Fruit fly (Drosophila melanogaster) whole organism, prepupa: Measurements from ENCODE around the gene Tsf2.

Experiments used
- Blimp-1 ChIP-seq: fragments of 200-800 bp; sonication (Bioruptor generic); optimal IDR thresholded peaks from 3 replicates; lab custom pipeline; 2017; ENCODE audit warnings: missing biosample characterization, missing genetic modification characterization, mild to moderate bottlenecking, moderate library complexity, missing genetic modification reagents
- CG10669 ChIP-seq: fragments of 200-800 bp; sonication (Bioruptor generic); optimal IDR thresholded peaks from 3 replicates; lab custom pipeline; 2018; ENCODE audit warnings: missing biosample characterization, mild to moderate bottlenecking, missing genetic modification characterization, moderate library complexity
- CG11294 ChIP-seq: fragments of 200-800 bp; sonication (Bioruptor generic); IDR thresholded peaks from 2 replicates; pipeline ENCODE4 v1.3.6; 2022; ENCODE audit warnings: missing biosample characterization, missing genetic modification characterization
- CG11762 ChIP-seq: fragments of 200-800 bp; sonication (Bioruptor generic); optimal IDR thresholded peaks from 3 replicates; lab custom pipeline; 2016; ENCODE audit warnings: missing biosample characterization, missing genetic modification characterization; ENCODE audit not compliant: insufficient read depth
- CG11902 ChIP-seq: fragments of 200-800 bp; sonication (Bioruptor generic); optimal IDR thresholded peaks from 3 replicates; lab custom pipeline; 2016; ENCODE audit warnings: missing biosample characterization, missing genetic modification characterization
- CG1621 ChIP-seq: fragments of 200-800 bp; sonication (Bioruptor generic); optimal IDR thresholded peaks from 3 replicates; lab custom pipeline; 2018; ENCODE audit warnings: missing biosample characterization, mild to moderate bottlenecking, missing genetic modification characterization
- CG3032 ChIP-seq: fragments of 200-800 bp; optimal IDR thresholded peaks from 2 replicates; lab custom pipeline; 2019; ENCODE audit warnings: missing biosample characterization, mild to moderate bottlenecking, missing genetic modification characterization, moderate library complexity
- CG31627 ChIP-seq: fragments of 200-800 bp; sonication (Bioruptor generic); optimal IDR thresholded peaks from 3 replicates; lab custom pipeline; 2016; ENCODE audit warnings: missing biosample characterization, missing genetic modification characterization
- CG32006 ChIP-seq: fragments of 200-800 bp; sonication (Bioruptor generic); optimal IDR thresholded peaks from 3 replicates; lab custom pipeline; 2017; ENCODE audit warnings: missing biosample characterization, mild to moderate bottlenecking, missing genetic modification characterization
- CG3919 ChIP-seq: fragments of 200-800 bp; sonication (Bioruptor generic); optimal IDR thresholded peaks from 3 replicates; lab custom pipeline; 2016; ENCODE audit warnings: missing biosample characterization, missing genetic modification characterization
- CG4318 ChIP-seq: fragments of 200-800 bp; sonication (Bioruptor generic); optimal IDR thresholded peaks from 3 replicates; lab custom pipeline; 2017; ENCODE audit warnings: missing biosample characterization, mild to moderate bottlenecking, missing genetic modification characterization
- CG6163 ChIP-seq: fragments of 200-800 bp; sonication (Bioruptor generic); IDR thresholded peaks from 3 replicates; pipeline ENCODE4 v1.3.6; 2022; ENCODE audit warnings: missing biosample characterization, missing genetic modification characterization
- CG6276 ChIP-seq: fragments of 200-800 bp; sonication (Bioruptor generic); optimal IDR thresholded peaks from 2 replicates; lab custom pipeline; 2017; ENCODE audit warnings: missing biosample characterization, mild to moderate bottlenecking, missing genetic modification characterization
- CG6792 ChIP-seq: fragments of 200-800 bp; sonication (Bioruptor generic); optimal IDR thresholded peaks from 3 replicates; lab custom pipeline; 2016; ENCODE audit warnings: missing biosample characterization, missing genetic modification characterization
- CG6854 ChIP-seq: fragments of 200-800 bp; sonication (Bioruptor generic); optimal IDR thresholded peaks from 2 replicates; lab custom pipeline; 2017; ENCODE audit warnings: missing biosample characterization, mild to moderate bottlenecking, missing genetic modification characterization
- CG7368 ChIP-seq: fragments of 200-800 bp; sonication (Bioruptor generic); optimal IDR thresholded peaks from 3 replicates; lab custom pipeline; 2016; ENCODE audit warnings: missing biosample characterization, missing genetic modification characterization
- CG8119 ChIP-seq: fragments of 200-800 bp; sonication (Bioruptor generic); IDR thresholded peaks from 3 replicates; pipeline ENCODE4 v1.3.6; 2022; ENCODE audit warnings: missing biosample characterization, missing genetic modification characterization
- CG8319 ChIP-seq: fragments of 200-800 bp; sonication (Bioruptor generic); optimal IDR thresholded peaks from 3 replicates; lab custom pipeline; 2016; ENCODE audit warnings: missing biosample characterization, missing genetic modification characterization
- CG8632 ChIP-seq: fragments of 200-800 bp; sonication (Bioruptor generic); optimal IDR thresholded peaks from 3 replicates; lab custom pipeline; 2016; ENCODE audit warnings: missing biosample characterization, missing genetic modification characterization
- CG9139 ChIP-seq: fragments of 200-800 bp; sonication (Bioruptor generic); optimal IDR thresholded peaks from 3 replicates; lab custom pipeline; 2017; ENCODE audit warnings: missing biosample characterization, mild to moderate bottlenecking, missing genetic modification characterization
- Eip75B ChIP-seq: fragments of 200-800 bp; sonication (Bioruptor generic); optimal IDR thresholded peaks from 3 replicates; lab custom pipeline; 2016; ENCODE audit warnings: missing biosample characterization, missing genetic modification characterization
- Eip78C ChIP-seq: fragments of 200-800 bp; sonication (Bioruptor generic); peaks from one replicate; lab custom pipeline; 2016; ENCODE audit warnings: missing biosample characterization, missing genetic modification characterization
- Eip93F ChIP-seq: fragments of 200-800 bp; sonication (Bioruptor generic); optimal IDR thresholded peaks from 2 replicates; lab custom pipeline; 2016; ENCODE audit warnings: missing biosample characterization, mild to moderate bottlenecking, missing genetic modification characterization
- Ets96B ChIP-seq: fragments of 200-800 bp; optimal IDR thresholded peaks from 2 replicates; lab custom pipeline; 2019; ENCODE audit warnings: missing biosample characterization, mild to moderate bottlenecking, missing genetic modification characterization, moderate library complexity
- Gug ChIP-seq: fragments of 200-800 bp; sonication (Bioruptor generic); IDR thresholded peaks from 2 replicates; pipeline ENCODE4 v1.3.6; 2022; ENCODE audit warnings: missing biosample characterization, missing genetic modification characterization
- Hr39 ChIP-seq: fragments of 200-800 bp; sonication (Bioruptor generic); optimal IDR thresholded peaks from 2 replicates; lab custom pipeline; 2016; ENCODE audit warnings: missing biosample characterization, missing genetic modification characterization
- Hr4 ChIP-seq: fragments of 200-800 bp; sonication (Bioruptor generic); optimal IDR thresholded peaks from 3 replicates; lab custom pipeline; 2016; ENCODE audit warnings: missing biosample characterization, missing genetic modification characterization
- Lpt ChIP-seq: fragments of 200-800 bp; sonication (Bioruptor generic); optimal IDR thresholded peaks from 3 replicates; lab custom pipeline; 2016; ENCODE audit warnings: missing biosample characterization, missing genetic modification characterization
- Met ChIP-seq: fragments of 200-800 bp; sonication (Bioruptor generic); optimal IDR thresholded peaks from 3 replicates; lab custom pipeline; 2016; ENCODE audit warnings: missing biosample characterization, missing genetic modification characterization
- Smox ChIP-seq: fragments of 200-800 bp; sonication (Bioruptor generic); optimal IDR thresholded peaks from 3 replicates; lab custom pipeline; 2016; ENCODE audit warnings: missing biosample characterization, missing genetic modification characterization
- Sox102F ChIP-seq: fragments of 200-800 bp; sonication (Bioruptor generic); optimal IDR thresholded peaks from 2 replicates; lab custom pipeline; 2016; ENCODE audit warnings: missing biosample characterization, mild to moderate bottlenecking, missing genetic modification characterization
- Sox14 ChIP-seq: fragments of 200-800 bp; sonication (Bioruptor generic); optimal IDR thresholded peaks from 3 replicates; lab custom pipeline; 2016; ENCODE audit warnings: missing biosample characterization, missing genetic modification characterization
- Sox15 ChIP-seq: fragments of 200-800 bp; sonication (Bioruptor generic); optimal IDR thresholded peaks from 3 replicates; lab custom pipeline; 2016; ENCODE audit warnings: missing biosample characterization, missing genetic modification characterization
- achi ChIP-seq: fragments of 200-800 bp; sonication (Bioruptor generic); optimal IDR thresholded peaks from 3 replicates; lab custom pipeline; 2016; ENCODE audit warnings: missing biosample characterization, missing genetic modification characterization
- acj6 ChIP-seq: fragments of 200-800 bp; sonication (Bioruptor generic); optimal IDR thresholded peaks from 3 replicates; lab custom pipeline; 2016; ENCODE audit warnings: missing biosample characterization, missing genetic modification characterization
- eg ChIP-seq: fragments of 200-800 bp; sonication (Bioruptor generic); IDR thresholded peaks from 3 replicates; pipeline ENCODE4 v1.3.6; 2022; ENCODE audit warnings: missing biosample characterization, missing genetic modification characterization
- esn ChIP-seq: fragments of 200-800 bp; sonication (Bioruptor generic); optimal IDR thresholded peaks from 2 replicates; lab custom pipeline; 2016; ENCODE audit warnings: missing biosample characterization, mild to moderate bottlenecking, missing genetic modification characterization, moderate library complexity
- fd59A ChIP-seq: fragments of 200-800 bp; sonication (Bioruptor generic); optimal IDR thresholded peaks from 2 replicates; lab custom pipeline; 2017; ENCODE audit warnings: missing biosample characterization, mild to moderate bottlenecking, missing genetic modification characterization, missing genetic modification reagents
- fd85E ChIP-seq: fragments of 200-800 bp; sonication (Bioruptor generic); optimal IDR thresholded peaks from 3 replicates; lab custom pipeline; 2016; ENCODE audit warnings: missing biosample characterization, missing genetic modification characterization
- fkh ChIP-seq: fragments of 200-800 bp; sonication (Bioruptor generic); optimal IDR thresholded peaks from 3 replicates; lab custom pipeline; 2017; ENCODE audit warnings: missing biosample characterization, mild to moderate bottlenecking, missing genetic modification characterization, moderate library complexity
- lz ChIP-seq: fragments of 200-800 bp; sonication (Bioruptor generic); optimal IDR thresholded peaks from 3 replicates; lab custom pipeline; 2016; ENCODE audit warnings: missing biosample characterization, missing genetic modification characterization
- pdm3 ChIP-seq: fragments of 200-800 bp; sonication (Bioruptor generic); optimal IDR thresholded peaks from 3 replicates; lab custom pipeline; 2016; ENCODE audit warnings: missing biosample characterization, missing genetic modification characterization
- salr ChIP-seq, 2 experiments: fragments of 200-800 bp; sonication (Bioruptor generic); optimal IDR thresholded peaks; 3 replicates each; lab custom pipeline; 2016 to 2018; ENCODE audit warnings: missing biosample characterization in 2 of 2, missing genetic modification characterization in 2 of 2, mild to moderate bottlenecking in 1 of 2
- spab ChIP-seq: fragments of 200-800 bp; sonication (Bioruptor generic); optimal IDR thresholded peaks from 2 replicates; lab custom pipeline; 2017; ENCODE audit warnings: missing biosample characterization, mild to moderate bottlenecking, missing genetic modification characterization, missing genetic modification reagents
- ss ChIP-seq, 2 experiments: fragments of 200-800 bp; sonication (Bioruptor generic); optimal IDR thresholded peaks; 2 replicates in 1 of 2; 3 replicates in 1 of 2; lab custom pipeline; 2017 to 2018; ENCODE audit warnings: mild to moderate bottlenecking in 2 of 2, missing biosample characterization in 2 of 2, missing genetic modification characterization in 2 of 2, moderate library complexity in 1 of 2
- svp ChIP-seq: fragments of 200-800 bp; sonication (Bioruptor generic); peaks from one replicate; lab custom pipeline; 2016; ENCODE audit warnings: missing biosample characterization, missing genetic modification characterization
- topi ChIP-seq: fragments of 200-800 bp; sonication (Bioruptor generic); optimal IDR thresholded peaks from 3 replicates; lab custom pipeline; 2016; ENCODE audit warnings: missing biosample characterization, missing genetic modification characterization
- vri ChIP-seq: fragments of 200-800 bp; sonication (Bioruptor generic); optimal IDR thresholded peaks from 3 replicates; lab custom pipeline; 2016; ENCODE audit warnings: missing biosample characterization, mild to moderate bottlenecking, missing genetic modification characterization

Tsf2 gene

DNA sequence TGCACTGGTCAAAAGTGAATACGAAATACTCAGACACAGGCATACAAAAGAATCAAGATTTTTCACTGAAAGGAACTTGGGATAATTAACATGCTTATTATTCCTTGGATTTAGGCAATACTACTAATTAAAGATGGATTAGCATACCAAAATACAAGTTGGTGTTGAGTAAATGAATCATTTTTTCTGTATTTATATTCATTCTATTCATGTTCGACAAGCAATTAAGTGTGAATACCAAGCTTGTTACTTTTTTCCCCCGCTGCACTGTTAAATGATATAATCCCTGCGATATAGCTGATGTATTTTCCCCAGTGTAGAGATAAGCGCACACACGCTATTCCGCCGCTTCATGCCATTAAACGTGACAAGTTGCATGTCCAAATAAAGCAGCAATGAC lies 24.2 kb upstream of the Tsf2 start (continued):
- TF ChIP-seq CG32006 (peak; percentile 61), CG7368 (GFP tag; lab: Kevin White, UChicago) (peak; percentile 51), CG31627 (GFP tag; lab: Kevin White, UChicago) (peak; percentile 81), CG8632 (GFP tag; lab: Kevin White, UChicago) (peak; percentile 68), svp (GFP tag; lab: Kevin White, UChicago) (peak; percentile 97), topi (GFP tag; lab: Kevin White, UChicago) (peak; percentile 79), pdm3 (GFP tag; lab: Kevin White, UChicago) (peak; percentile 67), Sox14 (GFP tag; lab: Kevin White, UChicago) (peak; percentile 74), fkh (GFP tag; lab: Kevin White, UChicago) (no peak), Hr39 (GFP tag; lab: Kevin White, UChicago) (peak; percentile 83), Gug (no peak), achi (GFP tag; lab: Kevin White, UChicago) (peak; percentile 70), Eip78C (GFP tag; lab: Kevin White, UChicago) (peak; percentile 90), vri (GFP tag; lab: Kevin White, UChicago) (peak; percentile 49), CG6163 (GFP tag; lab: Robert Waterston, UW) (peak; percentile 23; the same call in 2 of the 3 replicates), CG6854 (no peak)
- TF ChIP-seq, all 60 proteins: peak for 48

- TF ChIP-seq Eip75B (peak; percentile 77), CG11902 (GFP tag; lab: Kevin White, UChicago) (peak; percentile 64), CG8119 (peak; percentile 69), Eip78C (GFP tag; lab: Kevin White, UChicago) (peak; percentile 93), topi (GFP tag; lab: Kevin White, UChicago) (peak; percentile 81), CG1621 (tag; lab: Kevin White, UChicago) (peak; percentile 70), spab (GFP tag; lab: Kevin White, UChicago) (peak; percentile 79), achi (GFP tag; lab: Kevin White, UChicago) (peak; percentile 75), Blimp-1 (peak; percentile 10), Gug (peak; percentile 42), salr (GFP tag; optimal IDR thresholded peaks at IDR 0.05; lab: Kevin White, UChicago) (peak; percentile 43 to 67), Hr39 (GFP tag; lab: Kevin White, UChicago) (peak; percentile 77), vri (GFP tag; lab: Kevin White, UChicago) (peak; percentile 53), fd85E (GFP tag; lab: Kevin White, UChicago) (no peak), CG3919 (peak; percentile 79), Met (GFP tag; lab: Kevin White, UChicago) (peak; percentile 85), Lpt (GFP tag; lab: Kevin White, UChicago) (peak; percentile 14), CG4318 (GFP tag; lab: Kevin White, UChicago) (peak; percentile 17), Ets96B (peak; percentile 78), pdm3 (GFP tag; lab: Kevin White, UChicago) (peak; percentile 74), Sox102F (GFP tag; lab: Kevin White, UChicago) (peak; percentile 80), CG31627 (GFP tag; lab: Kevin White, UChicago) (peak; percentile 81), CG6792 (GFP tag; lab: Kevin White, UChicago) (peak; percentile 76), CG11294 (GFP tag; lab: Robert Waterston, UW) (no peak), Sox15 (GFP tag; lab: Kevin White, UChicago) (peak; percentile 53), acj6 (peak; percentile 71), CG8319 (GFP tag; lab: Kevin White, UChicago) (peak; percentile 58), CG6276 (GFP tag; lab: Kevin White, UChicago) (peak; percentile 47), fd59A (GFP tag; lab: Kevin White, UChicago) (peak; percentile 67), svp (GFP tag; lab: Kevin White, UChicago) (peak; percentile 94), CG8632 (GFP tag; lab: Kevin White, UChicago) (peak; percentile 63), lz (GFP tag; lab: Kevin White, UChicago) (peak; percentile 78), CG9139 (GFP tag; lab: Kevin White, UChicago) (peak; percentile 62), Smox (GFP tag; lab: Kevin White, UChicago) (peak; percentile 69), CG10669 (GFP tag; lab: Kevin White, UChicago) (peak; percentile 82), CG11762 (GFP tag; lab: Kevin White, UChicago) (peak; percentile 41), Eip93F (GFP tag; lab: Kevin White, UChicago) (no peak), ss (GFP tag; optimal IDR thresholded peaks at IDR 0.05; lab: Kevin White, UChicago) (peak; percentile 65 to 73), CG6854 (peak; percentile 66), Hr4 (GFP tag; lab: Kevin White, UChicago) (peak; percentile 63), CG32006 (peak; percentile 68), CG3032 (tag; lab: Kevin White, UChicago) (peak; percentile 78), esn (GFP tag; lab: Kevin White, UChicago) (peak; percentile 83), eg (GFP tag; lab: Robert Waterston, UW) (peak; percentile 80)
Observed at dm6 chr3L:12551671-12552070, 18.1 kb upstream of the Tsf2 start.
